Fruit fly (Drosophila melanogaster) whole organism, prepupa: ENCODE results near the gene Pdxk.
A peak's percentile ranks its signal among the peaks of the same experiment; 100 is the strongest.

ENCODE experiments used
- Blimp-1 ChIP-seq: fragments of 200-800 bp; sonication (Bioruptor generic); optimal IDR thresholded peaks from 3 replicates; lab custom pipeline; 2017; ENCODE audit warnings: missing biosample characterization, missing genetic modification characterization, mild to moderate bottlenecking, moderate library complexity, missing genetic modification reagents
- CG10631 ChIP-seq: fragments of 200-800 bp; sonication (Bioruptor generic); optimal IDR thresholded peaks from 2 replicates; lab custom pipeline; 2016; ENCODE audit warnings: missing biosample characterization, missing genetic modification characterization
- CG10669 ChIP-seq: fragments of 200-800 bp; sonication (Bioruptor generic); optimal IDR thresholded peaks from 3 replicates; lab custom pipeline; 2018; ENCODE audit warnings: missing biosample characterization, mild to moderate bottlenecking, missing genetic modification characterization, moderate library complexity
- CG11294 ChIP-seq: fragments of 200-800 bp; sonication (Bioruptor generic); IDR thresholded peaks from 2 replicates; pipeline ENCODE4 v1.3.6; 2022; ENCODE audit warnings: missing biosample characterization, missing genetic modification characterization
- CG11902 ChIP-seq: fragments of 200-800 bp; sonication (Bioruptor generic); optimal IDR thresholded peaks from 3 replicates; lab custom pipeline; 2016; ENCODE audit warnings: missing biosample characterization, missing genetic modification characterization
- CG1621 ChIP-seq: fragments of 200-800 bp; sonication (Bioruptor generic); optimal IDR thresholded peaks from 3 replicates; lab custom pipeline; 2018; ENCODE audit warnings: missing biosample characterization, mild to moderate bottlenecking, missing genetic modification characterization
- CG16779 ChIP-seq: fragments of 200-800 bp; sonication (Bioruptor generic); optimal IDR thresholded peaks from 3 replicates; lab custom pipeline; 2017; ENCODE audit warnings: missing biosample characterization, mild to moderate bottlenecking, missing genetic modification characterization
- CG31627 ChIP-seq: fragments of 200-800 bp; sonication (Bioruptor generic); optimal IDR thresholded peaks from 3 replicates; lab custom pipeline; 2016; ENCODE audit warnings: missing biosample characterization, missing genetic modification characterization
- CG6163 ChIP-seq: fragments of 200-800 bp; sonication (Bioruptor generic); IDR thresholded peaks from 3 replicates; pipeline ENCODE4 v1.3.6; 2022; ENCODE audit warnings: missing biosample characterization, missing genetic modification characterization
- CG6808 ChIP-seq: fragments of 200-800 bp; sonication (Bioruptor generic); optimal IDR thresholded peaks from 3 replicates; lab custom pipeline; 2017; ENCODE audit warnings: missing biosample characterization, missing genetic modification characterization, mild to moderate bottlenecking, moderate library complexity, missing genetic modification reagents
- CG6854 ChIP-seq: fragments of 200-800 bp; sonication (Bioruptor generic); optimal IDR thresholded peaks from 2 replicates; lab custom pipeline; 2017; ENCODE audit warnings: missing biosample characterization, mild to moderate bottlenecking, missing genetic modification characterization
- CG7368 ChIP-seq: fragments of 200-800 bp; sonication (Bioruptor generic); optimal IDR thresholded peaks from 3 replicates; lab custom pipeline; 2016; ENCODE audit warnings: missing biosample characterization, missing genetic modification characterization
- CG8119 ChIP-seq: fragments of 200-800 bp; sonication (Bioruptor generic); IDR thresholded peaks from 3 replicates; pipeline ENCODE4 v1.3.6; 2022; ENCODE audit warnings: missing biosample characterization, missing genetic modification characterization
- CG8319 ChIP-seq: fragments of 200-800 bp; sonication (Bioruptor generic); optimal IDR thresholded peaks from 3 replicates; lab custom pipeline; 2016; ENCODE audit warnings: missing biosample characterization, missing genetic modification characterization
- CG8632 ChIP-seq: fragments of 200-800 bp; sonication (Bioruptor generic); optimal IDR thresholded peaks from 3 replicates; lab custom pipeline; 2016; ENCODE audit warnings: missing biosample characterization, missing genetic modification characterization
- Eip78C ChIP-seq: fragments of 200-800 bp; sonication (Bioruptor generic); peaks from one replicate; lab custom pipeline; 2016; ENCODE audit warnings: missing biosample characterization, missing genetic modification characterization
- Ets96B ChIP-seq: fragments of 200-800 bp; optimal IDR thresholded peaks from 2 replicates; lab custom pipeline; 2019; ENCODE audit warnings: missing biosample characterization, mild to moderate bottlenecking, missing genetic modification characterization, moderate library complexity
- Gug ChIP-seq: fragments of 200-800 bp; sonication (Bioruptor generic); IDR thresholded peaks from 2 replicates; pipeline ENCODE4 v1.3.6; 2022; ENCODE audit warnings: missing biosample characterization, missing genetic modification characterization
- Hr39 ChIP-seq: fragments of 200-800 bp; sonication (Bioruptor generic); optimal IDR thresholded peaks from 2 replicates; lab custom pipeline; 2016; ENCODE audit warnings: missing biosample characterization, missing genetic modification characterization
- Hr4 ChIP-seq: fragments of 200-800 bp; sonication (Bioruptor generic); optimal IDR thresholded peaks from 3 replicates; lab custom pipeline; 2016; ENCODE audit warnings: missing biosample characterization, missing genetic modification characterization
- Lpt ChIP-seq: fragments of 200-800 bp; sonication (Bioruptor generic); optimal IDR thresholded peaks from 3 replicates; lab custom pipeline; 2016; ENCODE audit warnings: missing biosample characterization, missing genetic modification characterization
- Met ChIP-seq: fragments of 200-800 bp; sonication (Bioruptor generic); optimal IDR thresholded peaks from 3 replicates; lab custom pipeline; 2016; ENCODE audit warnings: missing biosample characterization, missing genetic modification characterization
- OdsH ChIP-seq: fragments of 200-800 bp; sonication (Bioruptor generic); optimal IDR thresholded peaks from 3 replicates; lab custom pipeline; 2016; ENCODE audit warnings: missing biosample characterization, missing genetic modification characterization
- Sox102F ChIP-seq: fragments of 200-800 bp; sonication (Bioruptor generic); optimal IDR thresholded peaks from 2 replicates; lab custom pipeline; 2016; ENCODE audit warnings: missing biosample characterization, mild to moderate bottlenecking, missing genetic modification characterization
- Sox14 ChIP-seq: fragments of 200-800 bp; sonication (Bioruptor generic); optimal IDR thresholded peaks from 3 replicates; lab custom pipeline; 2016; ENCODE audit warnings: missing biosample characterization, missing genetic modification characterization
- cyc ChIP-seq: fragments of 200-800 bp; sonication (Bioruptor generic); optimal IDR thresholded peaks from 3 replicates; lab custom pipeline; 2016; ENCODE audit warnings: missing biosample characterization, missing genetic modification characterization
- dsx ChIP-seq: fragments of 200-800 bp; optimal IDR thresholded peaks from 3 replicates; lab custom pipeline; 2019; ENCODE audit warnings: missing biosample characterization, mild to moderate bottlenecking, missing genetic modification characterization, moderate library complexity; ENCODE audit not compliant: poor library complexity, severe bottlenecking
- eg ChIP-seq: fragments of 200-800 bp; sonication (Bioruptor generic); IDR thresholded peaks from 3 replicates; pipeline ENCODE4 v1.3.6; 2022; ENCODE audit warnings: missing biosample characterization, missing genetic modification characterization
- esn ChIP-seq: fragments of 200-800 bp; sonication (Bioruptor generic); optimal IDR thresholded peaks from 2 replicates; lab custom pipeline; 2016; ENCODE audit warnings: missing biosample characterization, mild to moderate bottlenecking, missing genetic modification characterization, moderate library complexity
- fkh ChIP-seq: fragments of 200-800 bp; sonication (Bioruptor generic); optimal IDR thresholded peaks from 3 replicates; lab custom pipeline; 2017; ENCODE audit warnings: missing biosample characterization, mild to moderate bottlenecking, missing genetic modification characterization, moderate library complexity
- salr ChIP-seq, 2 experiments: fragments of 200-800 bp; sonication (Bioruptor generic); optimal IDR thresholded peaks; 3 replicates each; lab custom pipeline; 2016 to 2018; ENCODE audit warnings: missing biosample characterization in 2 of 2, missing genetic modification characterization in 2 of 2, mild to moderate bottlenecking in 1 of 2
- spab ChIP-seq: fragments of 200-800 bp; sonication (Bioruptor generic); optimal IDR thresholded peaks from 2 replicates; lab custom pipeline; 2017; ENCODE audit warnings: missing biosample characterization, mild to moderate bottlenecking, missing genetic modification characterization, missing genetic modification reagents
- ss ChIP-seq, 2 experiments: fragments of 200-800 bp; sonication (Bioruptor generic); optimal IDR thresholded peaks; 2 replicates in 1 of 2; 3 replicates in 1 of 2; lab custom pipeline; 2017 to 2018; ENCODE audit warnings: mild to moderate bottlenecking in 2 of 2, missing biosample characterization in 2 of 2, missing genetic modification characterization in 2 of 2, moderate library complexity in 1 of 2
- svp ChIP-seq: fragments of 200-800 bp; sonication (Bioruptor generic); peaks from one replicate; lab custom pipeline; 2016; ENCODE audit warnings: missing biosample characterization, missing genetic modification characterization
- topi ChIP-seq: fragments of 200-800 bp; sonication (Bioruptor generic); optimal IDR thresholded peaks from 3 replicates; lab custom pipeline; 2016; ENCODE audit warnings: missing biosample characterization, missing genetic modification characterization
- vri ChIP-seq: fragments of 200-800 bp; sonication (Bioruptor generic); optimal IDR thresholded peaks from 3 replicates; lab custom pipeline; 2016; ENCODE audit warnings: missing biosample characterization, mild to moderate bottlenecking, missing genetic modification characterization

Gene Pdxk

DNA sequence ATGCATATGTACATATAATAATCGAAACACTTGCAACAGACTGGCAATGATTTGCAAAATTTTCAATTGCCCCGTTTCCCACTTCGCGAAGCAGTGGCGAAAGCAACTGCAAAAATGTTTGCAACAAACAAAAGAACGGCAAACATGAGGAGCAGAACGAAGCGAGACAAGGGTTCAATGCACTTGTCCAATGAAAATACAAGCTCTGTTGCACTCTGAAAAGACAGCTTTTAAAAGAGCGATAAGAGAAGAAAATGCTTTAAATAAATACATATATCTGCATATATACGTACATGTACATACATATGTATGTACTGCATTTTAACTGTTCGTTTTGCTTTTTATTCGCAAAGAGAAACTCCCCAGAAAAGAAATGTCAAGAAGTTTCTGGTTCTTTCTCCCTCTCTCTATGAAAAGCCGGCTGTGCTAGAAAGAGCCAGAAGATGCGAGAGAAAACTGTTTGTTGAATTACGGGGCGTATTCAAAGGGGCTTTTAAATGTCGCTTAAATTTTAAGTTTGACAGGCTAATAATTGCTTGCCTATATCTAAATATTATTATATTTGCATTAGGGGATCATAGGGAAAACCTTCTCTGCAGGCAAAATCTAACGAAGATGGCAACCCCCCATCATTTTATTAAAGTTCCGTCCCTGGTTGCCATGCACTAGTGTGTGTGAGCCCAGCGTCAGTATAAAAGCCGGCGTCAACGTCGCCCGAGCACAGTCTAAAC, 23.4 kb downstream of the Pdxk start, which contains the start of gene Hsp27 (continued):
- TF ChIP-seq CG8319 (GFP tag; lab: Kevin White, UChicago) (peak; percentile 100), CG8632 (GFP tag; lab: Kevin White, UChicago) (peak; percentile 100), CG10669 (GFP tag; lab: Kevin White, UChicago) (peak; percentile 100), topi (GFP tag; lab: Kevin White, UChicago) (peak; percentile 100), Met (GFP tag; lab: Kevin White, UChicago) (peak; percentile 100), eg (GFP tag; lab: Robert Waterston, UW) (peak; percentile 100), dsx (GFP tag; lab: Kevin White, UChicago) (peak; percentile 99), Lpt (GFP tag; lab: Kevin White, UChicago) (peak; percentile 100), Gug (GFP tag; lab: Robert Waterston, UW) (peak; percentile 100), Sox102F (GFP tag; lab: Kevin White, UChicago) (peak; percentile 100), ss (GFP tag; optimal IDR thresholded peaks at IDR 0.05; lab: Kevin White, UChicago) (peak; percentile 99), CG10631 (peak; percentile 100), CG31627 (GFP tag; lab: Kevin White, UChicago) (peak; percentile 99), CG16779 (peak; percentile 99)

DNA sequence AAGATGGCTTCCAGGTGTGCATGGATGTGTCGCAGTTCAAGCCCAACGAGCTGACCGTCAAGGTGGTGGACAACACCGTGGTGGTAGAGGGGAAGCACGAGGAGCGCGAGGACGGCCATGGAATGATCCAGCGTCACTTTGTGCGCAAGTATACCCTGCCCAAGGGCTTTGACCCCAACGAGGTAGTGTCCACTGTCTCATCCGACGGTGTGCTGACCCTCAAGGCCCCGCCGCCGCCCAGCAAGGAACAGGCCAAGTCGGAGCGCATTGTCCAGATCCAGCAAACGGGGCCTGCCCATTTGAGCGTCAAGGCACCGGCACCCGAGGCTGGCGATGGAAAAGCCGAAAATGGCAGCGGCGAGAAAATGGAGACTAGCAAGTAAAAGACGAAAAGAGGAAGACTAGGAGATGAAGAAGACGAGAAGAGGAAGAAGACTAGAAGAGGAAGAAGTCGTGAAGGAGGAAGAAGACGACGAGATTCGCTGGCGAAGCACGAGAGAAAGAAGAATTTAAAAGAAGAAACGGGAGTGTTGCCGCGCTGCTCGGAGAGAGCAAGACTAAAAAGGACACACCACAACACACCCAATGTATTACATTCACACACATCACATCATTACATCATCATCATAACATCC, 24.4 kb downstream of the Pdxk start:
- TF ChIP-seq CG8119 (GFP tag; lab: Robert Waterston, UW) = no peak
- TF ChIP-seq salr (GFP tag; optimal IDR thresholded peaks at IDR 0.05; lab: Kevin White, UChicago) = no peak

DNA sequence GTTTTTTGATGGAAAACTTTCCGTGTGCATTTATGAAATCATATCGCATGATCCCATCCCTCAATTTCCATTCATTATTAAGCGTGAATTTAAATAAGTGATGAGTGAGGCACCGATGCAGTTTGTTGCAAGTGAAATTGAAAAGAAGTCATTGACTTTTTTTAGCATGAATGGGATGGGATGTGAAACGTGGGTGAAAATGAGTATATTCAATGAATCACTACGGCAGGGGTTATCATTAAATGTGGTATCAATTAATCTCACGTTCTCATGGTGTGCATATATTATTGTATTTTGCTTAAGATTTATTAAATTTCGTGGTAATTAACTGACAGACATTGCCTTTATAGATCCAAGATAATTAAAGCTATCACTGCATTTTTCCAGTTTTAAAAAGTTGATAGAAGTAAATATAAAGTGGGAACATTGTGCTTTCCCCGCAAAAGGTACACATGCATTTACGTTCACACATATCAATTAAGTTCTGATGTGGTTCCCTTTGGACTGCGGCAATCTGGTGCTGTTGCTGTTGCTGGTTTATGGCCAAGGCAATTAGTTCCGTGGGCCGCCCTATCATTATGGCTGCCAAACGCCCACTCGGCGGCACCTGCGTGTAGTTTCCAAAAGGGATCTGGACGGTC, 31.3 kb downstream of the Pdxk start:
- peak; percentile 78 for TF ChIP-seq svp (GFP tag; lab: Kevin White, UChicago)
- TF ChIP-seq fkh = no peak

DNA sequence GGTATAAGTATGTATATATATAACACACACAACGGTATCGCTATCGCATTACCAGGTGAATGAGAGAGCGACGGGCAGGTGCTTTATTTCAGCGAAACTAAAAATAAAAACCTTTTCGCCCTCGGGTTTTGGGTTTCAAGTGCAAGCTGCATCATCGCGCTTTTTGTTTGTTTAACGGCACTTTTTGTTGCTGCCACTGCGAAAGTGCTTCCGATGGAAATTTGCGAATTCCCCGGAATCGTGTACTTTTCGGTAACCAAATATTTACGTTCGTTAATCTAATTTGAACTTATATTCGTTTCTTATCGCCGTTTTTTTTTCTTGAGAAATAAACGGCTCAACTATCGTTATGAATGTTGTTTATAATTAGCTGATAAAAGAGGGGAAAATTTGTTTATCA, 35.9 kb downstream of the Pdxk start:
- peak; percentile 29 for TF ChIP-seq Eip78C (GFP tag; lab: Kevin White, UChicago)
- no peak for TF ChIP-seq Sox14
- TF ChIP-seq, all 60 proteins: peak for 1

DNA sequence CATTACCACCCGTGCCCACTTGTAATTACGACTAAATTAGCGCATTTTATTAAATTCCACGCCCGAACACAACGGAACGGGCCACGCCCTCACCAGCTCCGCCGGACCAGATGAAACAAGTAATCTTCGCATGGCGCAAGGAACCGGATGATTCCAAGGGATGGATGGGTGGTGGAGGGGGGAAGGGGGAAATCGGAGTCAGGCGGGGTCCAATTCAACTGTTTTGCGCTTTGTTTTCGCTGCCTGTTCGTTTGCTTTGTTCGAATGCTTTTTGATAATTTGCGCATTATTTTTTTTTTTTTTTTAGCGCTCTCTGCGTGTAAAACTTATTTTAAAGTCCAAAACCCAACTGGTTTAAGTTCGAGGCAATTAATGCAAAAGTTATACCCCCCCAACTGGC, 36.6 kb downstream of the Pdxk start:
- TF ChIP-seq vri (GFP tag; lab: Kevin White, UChicago) = no peak
- TF ChIP-seq fkh = no peak
- TF ChIP-seq Sox14 = peak; percentile 21
- no peak for TF ChIP-seq Sox102F (GFP tag; lab: Kevin White, UChicago)
- no peak for TF ChIP-seq salr (GFP tag; optimal IDR thresholded peaks at IDR 0.05; lab: Kevin White, UChicago)
- peak; percentile 40 for TF ChIP-seq svp (GFP tag; lab: Kevin White, UChicago)
- TF ChIP-seq ss (GFP tag; optimal IDR thresholded peaks at IDR 0.05; lab: Kevin White, UChicago) = peak in 1 of 2 experiments; percentile 19
- no peak for TF ChIP-seq Hr4 (GFP tag; lab: Kevin White, UChicago)
- no peak for TF ChIP-seq CG8119 (GFP tag; lab: Robert Waterston, UW)
- TF ChIP-seq CG11902 (GFP tag; lab: Kevin White, UChicago) = no peak
- TF ChIP-seq Blimp-1 (GFP tag; lab: Kevin White, UChicago) = no peak
- TF ChIP-seq CG10631 = no peak
- TF ChIP-seq CG6854 (GFP tag; lab: Kevin White, UChicago) = no peak
- TF ChIP-seq Eip78C (GFP tag; lab: Kevin White, UChicago) = no peak
- peak; percentile 76 for TF ChIP-seq CG1621 (tag; lab: Kevin White, UChicago)

DNA sequence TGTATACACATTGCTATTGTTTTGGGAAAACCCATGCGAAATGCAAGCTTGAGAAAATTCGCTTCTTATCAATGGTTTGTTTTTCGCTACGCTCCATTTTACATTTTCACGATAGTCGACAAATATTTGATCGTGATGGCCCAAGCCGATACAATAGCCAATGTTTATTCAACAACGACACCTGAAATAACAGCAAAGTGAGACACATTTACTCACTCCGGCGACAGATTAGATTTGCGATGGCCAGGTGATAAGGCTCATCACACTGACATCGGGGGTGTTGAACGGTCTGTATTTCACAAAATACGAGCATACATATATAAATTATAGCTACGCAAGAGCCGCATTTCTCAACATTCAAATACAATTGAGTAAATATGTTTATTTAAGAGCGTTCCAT, 37.0 kb downstream of the Pdxk start:
- TF ChIP-seq CG7368 (GFP tag; lab: Kevin White, UChicago) (peak; percentile 1), svp (GFP tag; lab: Kevin White, UChicago) (peak; percentile 45), CG10631 (peak; percentile 16), OdsH (GFP tag; lab: Kevin White, UChicago) (peak; percentile 4), Sox102F (GFP tag; lab: Kevin White, UChicago) (no peak), CG11294 (GFP tag; lab: Robert Waterston, UW) (no peak), vri (GFP tag; lab: Kevin White, UChicago) (peak; percentile 40), esn (peak; percentile 9), Ets96B (tag; lab: Kevin White, UChicago) (no peak), Hr39 (GFP tag; lab: Kevin White, UChicago) (no peak), Eip78C (GFP tag; lab: Kevin White, UChicago) (peak; percentile 25), CG8119 (GFP tag; lab: Robert Waterston, UW) (0 out of 3 replicates have a peak, but pooled peaks have one; percentile 22), Sox14 (no peak), cyc (GFP tag; lab: Kevin White, UChicago) (no peak), CG6808 (GFP tag; lab: Kevin White, UChicago) (peak; percentile 52), spab (GFP tag; lab: Kevin White, UChicago) (peak; percentile 23), CG16779 (peak; percentile 4), CG6163 (GFP tag; lab: Robert Waterston, UW) (peak; percentile 57; the same call in 2 of the 3 replicates), fkh (peak; percentile 93)
